Worm (Caenorhabditis elegans) whole organism, late embryonic: ENCODE measurements around the gene F32D1.7.

Source experiments
- C08G9.2 ChIP-seq: sonication (generic microtip); optimal IDR thresholded peaks from 2 replicates; lab custom pipeline; 2016; ENCODE audit warnings: mild to moderate bottlenecking, missing genetic modification characterization, moderate library complexity, missing compliant biosample characterization
- C38D4.7 ChIP-seq: fragments of 200-800 bp; sonication (Bioruptor generic); optimal IDR thresholded peaks from 2 replicates; lab custom pipeline; 2018; ENCODE audit warnings: mild to moderate bottlenecking, missing genetic modification characterization, moderate library complexity, missing compliant biosample characterization
- K02D7.2 ChIP-seq: sonication (generic microtip); optimal IDR thresholded peaks from 2 replicates; lab custom pipeline; 2017; ENCODE audit warnings: mild to moderate bottlenecking, missing genetic modification characterization, missing compliant biosample characterization
- K09A11.1 ChIP-seq: sonication (generic microtip); optimal IDR thresholded peaks from 2 replicates; lab custom pipeline; 2017; ENCODE audit warnings: antibody characterized with exemption, mild to moderate bottlenecking, missing genetic modification characterization, missing compliant biosample characterization; ENCODE audit not compliant: insufficient read depth
- Y22D7AL.16 ChIP-seq: sonication (generic microtip); optimal IDR thresholded peaks from 2 replicates; lab custom pipeline; 2016; ENCODE audit warnings: missing genetic modification characterization, missing compliant biosample characterization
- ahr-1 ChIP-seq: sonication (generic microtip); optimal IDR thresholded peaks from 2 replicates; lab custom pipeline; 2016; ENCODE audit warnings: missing genetic modification characterization, missing compliant biosample characterization
- ama-1 ChIP-seq: fragments of 150-350 bp; optimal IDR thresholded peaks from 2 replicates; lab custom pipeline; 2014
- ceh-19 ChIP-seq: fragments of 200-800 bp; sonication (Bioruptor generic); optimal IDR thresholded peaks from 2 replicates; lab custom pipeline; 2018; ENCODE audit warnings: mild to moderate bottlenecking, missing genetic modification characterization, missing compliant biosample characterization
- ceh-2 ChIP-seq: sonication (generic microtip); optimal IDR thresholded peaks from 2 replicates; lab custom pipeline; 2016; ENCODE audit warnings: missing genotype, missing genetic modification characterization, missing compliant biosample characterization
- ceh-22 ChIP-seq: sonication (generic microtip); optimal IDR thresholded peaks from 2 replicates; lab custom pipeline; 2017; ENCODE audit warnings: missing biosample characterization, missing genetic modification characterization
- ceh-30 ChIP-seq: fragments of 150-350 bp; optimal IDR thresholded peaks from 2 replicates; lab custom pipeline; 2014; ENCODE audit warnings: missing biosample characterization, missing genetic modification characterization
- ceh-31 ChIP-seq: sonication (generic microtip); optimal IDR thresholded peaks from 2 replicates; lab custom pipeline; 2016; ENCODE audit warnings: missing genetic modification characterization, missing compliant biosample characterization
- ceh-34 ChIP-seq: sonication (generic microtip); optimal IDR thresholded peaks from 2 replicates; lab custom pipeline; 2016; ENCODE audit warnings: mild to moderate bottlenecking, missing genetic modification characterization, missing compliant biosample characterization
- ceh-45 ChIP-seq: fragments of 200-800 bp; sonication (Bioruptor generic); IDR thresholded peaks from 2 replicates; pipeline ENCODE4 v1.3.6; 2022; ENCODE audit warnings: missing genetic modification reagents, missing genetic modification characterization, missing compliant biosample characterization
- che-1 ChIP-seq: sonication (generic microtip); optimal IDR thresholded peaks from 2 replicates; lab custom pipeline; 2016; ENCODE audit warnings: mild to moderate bottlenecking, missing genetic modification characterization, missing compliant biosample characterization
- dmd-4 ChIP-seq: sonication (generic microtip); optimal IDR thresholded peaks from 2 replicates; lab custom pipeline; 2016; ENCODE audit warnings: borderline replicate concordance, missing genetic modification characterization, missing compliant biosample characterization
- dve-1 ChIP-seq: sonication (generic microtip); optimal IDR thresholded peaks from 2 replicates; lab custom pipeline; 2017; ENCODE audit warnings: antibody characterized with exemption, mild to moderate bottlenecking, missing genetic modification characterization, missing compliant biosample characterization
- fax-1 ChIP-seq: sonication (generic microtip); optimal IDR thresholded peaks from 2 replicates; lab custom pipeline; 2016; ENCODE audit warnings: missing genotype, missing genetic modification characterization, missing compliant biosample characterization
- fkh-10 ChIP-seq: fragments of 150-350 bp; optimal IDR thresholded peaks from 2 replicates; lab custom pipeline; 2014; ENCODE audit warnings: missing biosample characterization, missing genetic modification reagents, missing genetic modification characterization
- fkh-6 ChIP-seq: sonication (generic microtip); optimal IDR thresholded peaks from 2 replicates; lab custom pipeline; 2016; ENCODE audit warnings: missing genetic modification characterization, missing compliant biosample characterization
- hlh-13 ChIP-seq: fragments of 200-800 bp; sonication (Bioruptor generic); optimal IDR thresholded peaks from 2 replicates; lab custom pipeline; 2018; ENCODE audit warnings: mild to moderate bottlenecking, missing genetic modification characterization, missing compliant biosample characterization
- hlh-15 ChIP-seq: sonication (generic microtip); optimal IDR thresholded peaks from 2 replicates; lab custom pipeline; 2016; ENCODE audit warnings: missing genetic modification characterization, missing compliant biosample characterization
- hlh-8 ChIP-seq: sonication (generic microtip); optimal IDR thresholded peaks from 2 replicates; lab custom pipeline; 2016; ENCODE audit warnings: missing genotype, missing genetic modification characterization, missing compliant biosample characterization
- lin-11 ChIP-seq: fragments of 200-800 bp; sonication (Bioruptor generic); optimal IDR thresholded peaks from 2 replicates; lab custom pipeline; 2018; ENCODE audit warnings: mild to moderate bottlenecking, missing genetic modification characterization, missing compliant biosample characterization
- madf-2 ChIP-seq: sonication (generic microtip); optimal IDR thresholded peaks from 2 replicates; lab custom pipeline; 2017; ENCODE audit warnings: missing genetic modification characterization, missing compliant biosample characterization
- mec-3 ChIP-seq: sonication (generic microtip); optimal IDR thresholded peaks from 2 replicates; lab custom pipeline; 2016; ENCODE audit warnings: borderline replicate concordance, missing genetic modification characterization, missing compliant biosample characterization
- nfya-1 ChIP-seq: sonication (generic microtip); optimal IDR thresholded peaks from 2 replicates; lab custom pipeline; 2017; ENCODE audit warnings: missing genetic modification characterization, mild to moderate bottlenecking, missing compliant biosample characterization, antibody characterized with exemption, moderate library complexity
- odd-2 ChIP-seq: sonication (generic microtip); optimal IDR thresholded peaks from 2 replicates; lab custom pipeline; 2017; ENCODE audit warnings: antibody characterized with exemption, mild to moderate bottlenecking, missing genetic modification characterization, missing compliant biosample characterization
- pat-9 ChIP-seq: fragments of 200-800 bp; sonication (Bioruptor generic); optimal IDR thresholded peaks from 2 replicates; lab custom pipeline; 2018; ENCODE audit warnings: mild to moderate bottlenecking, missing genetic modification characterization, moderate library complexity, missing compliant biosample characterization
- pha-2 ChIP-seq: sonication (generic microtip); optimal IDR thresholded peaks from 2 replicates; lab custom pipeline; 2017; ENCODE audit warnings: mild to moderate bottlenecking, missing genetic modification characterization, missing compliant biosample characterization
- pha-4 ChIP-seq: fragments of 150-350 bp; optimal IDR thresholded peaks from 2 replicates; lab custom pipeline; 2018; ENCODE audit warnings: missing biosample characterization, missing genetic modification reagents, missing genetic modification characterization
- pqm-1 ChIP-seq: sonication (generic microtip); optimal IDR thresholded peaks from 2 replicates; lab custom pipeline; 2016; ENCODE audit warnings: missing genetic modification characterization, missing compliant biosample characterization
- sox-4 ChIP-seq: sonication (generic microtip); optimal IDR thresholded peaks from 2 replicates; lab custom pipeline; 2017; ENCODE audit warnings: mild to moderate bottlenecking, missing genetic modification characterization, inconsistent platforms, missing compliant biosample characterization
- tbx-7 ChIP-seq: sonication (generic microtip); optimal IDR thresholded peaks from 2 replicates; lab custom pipeline; 2016; ENCODE audit warnings: missing genotype, missing genetic modification characterization, missing compliant biosample characterization
- ttx-3 ChIP-seq: sonication (generic microtip); optimal IDR thresholded peaks from 2 replicates; lab custom pipeline; 2016; ENCODE audit warnings: missing genetic modification reagents, missing genetic modification characterization, missing compliant biosample characterization
- unc-3 ChIP-seq, 2 experiments: fragments of 200-800 bp in 1 of 2; sonication (Bioruptor generic) in 1 of 2; sonication (generic microtip) in 1 of 2; conservative IDR thresholded peaks in 1 of 2; optimal IDR thresholded peaks in 1 of 2; 2 replicates each; pipeline versions ENCODE4 v1.3.6 to Lab custom; 2016 to 2022; ENCODE audit warnings: missing compliant biosample characterization in 2 of 2, missing genetic modification characterization in 2 of 2, missing genetic modification reagents in 1 of 2
- ztf-16 ChIP-seq: sonication (generic microtip); optimal IDR thresholded peaks from 2 replicates; lab custom pipeline; 2017; ENCODE audit warnings: missing genetic modification characterization, missing compliant biosample characterization

F32D1.7 gene

DNA sequence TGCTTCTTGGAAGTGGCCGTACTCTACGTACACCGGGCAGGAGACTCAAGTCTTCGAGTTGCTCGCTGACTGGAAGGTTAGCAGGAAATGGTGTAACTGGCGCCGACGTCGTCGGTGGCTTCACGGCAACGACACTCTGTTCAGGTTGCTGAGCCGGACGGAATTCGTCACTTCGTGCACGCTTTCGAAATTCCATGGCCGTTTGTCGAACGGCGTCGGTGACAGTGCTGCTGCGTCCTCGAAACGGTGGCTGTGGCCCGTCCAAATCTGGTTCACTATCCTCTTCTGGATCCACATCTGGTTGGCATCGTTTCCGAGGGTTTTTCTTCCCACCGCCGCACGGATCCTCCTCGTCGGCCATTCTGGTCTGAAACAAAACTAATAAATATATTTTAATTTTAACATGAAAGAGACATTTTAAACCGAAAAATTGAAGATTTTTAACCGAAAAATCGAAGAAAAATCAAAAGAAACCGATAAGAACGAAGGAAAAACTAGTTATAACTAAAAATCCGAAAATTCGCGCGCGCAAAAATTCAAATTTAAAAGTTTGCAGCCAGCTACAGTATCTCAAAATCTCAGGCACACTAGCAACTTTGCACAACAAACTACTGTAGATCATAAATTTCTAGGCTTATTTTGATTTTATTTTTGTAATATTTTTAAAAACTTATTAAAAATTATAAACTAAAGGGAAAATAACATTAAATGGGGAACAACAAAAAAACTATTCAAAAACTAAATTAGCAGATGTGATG lies at the start of gene F32D1.7:
Gene F32D1.7, minus strand, starts transcription at position 367 of the 758 bp plus-strand sequence.
- TF ChIP-seq ceh-45 (GFP tag; lab: Robert Waterston, UW) (no peak), dve-1 (tag; lab: Kevin White, UChicago) (no peak), ceh-22 (tag; lab: Kevin White, UChicago) (no peak), ceh-30 (tag; lab: Kevin White, UChicago) (no peak)

DNA sequence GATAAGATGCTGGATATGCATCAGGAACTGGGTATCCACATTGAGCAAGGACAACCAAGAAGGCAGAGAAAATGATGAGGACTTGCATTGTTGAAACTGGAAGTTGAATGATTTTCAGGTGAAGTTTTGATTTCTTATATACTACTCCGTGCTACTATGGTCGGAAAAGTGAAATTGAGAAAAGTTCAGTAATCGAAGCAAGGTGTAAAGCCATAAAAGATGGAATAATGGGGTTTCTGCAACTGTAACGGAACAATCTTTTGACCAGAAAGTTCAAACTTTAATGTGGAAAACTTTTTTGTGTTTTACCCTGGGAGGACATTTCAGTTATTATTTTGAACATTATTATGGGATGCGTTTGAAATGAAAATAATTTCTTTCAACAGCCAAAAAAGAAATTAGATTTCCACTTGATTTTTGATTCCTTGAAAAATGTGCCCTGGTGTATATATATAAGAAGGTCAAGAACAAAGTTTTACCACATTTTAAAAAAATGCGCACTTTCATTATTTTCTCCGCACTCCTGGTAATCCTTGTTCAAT lies 48.0 kb upstream of the F32D1.7 start, which contains the start of the genes Y47D7A.9 and Y47D7A.19:
Gene Y47D7A.9, minus strand, starts transcription at position 101 of the 542 bp plus-strand sequence.
Gene Y47D7A.19, plus strand, starts transcription at position 492 of the 542 bp plus-strand sequence.
- TF ChIP-seq ahr-1 (no peak), fkh-10 (no peak), ceh-2 (no peak), ztf-16 (tag; lab: Kevin White, UChicago) (no peak), unc-3 (GFP tag; conservative IDR thresholded peaks at IDR 0.05; lab: Robert Waterston, UW) (no peak), unc-3 (tag; optimal IDR thresholded peaks at IDR 0.05; lab: Kevin White, UChicago) (no peak), pqm-1 (tag; lab: Kevin White, UChicago) (no peak), ama-1 (no peak)

- no peak for TF ChIP-seq Y22D7AL.16 (tag; lab: Kevin White, UChicago)
- no peak for TF ChIP-seq ceh-34 (tag; lab: Kevin White, UChicago)
- no peak for TF ChIP-seq pha-4 (tag; lab: Kevin White, UChicago)
- no peak for TF ChIP-seq ttx-3 (tag; lab: Kevin White, UChicago)
- TF ChIP-seq nfya-1: no peak
- TF ChIP-seq hlh-15: no peak
- no peak for TF ChIP-seq ceh-19 (GFP tag; lab: Kevin White, UChicago)
- TF ChIP-seq fax-1 (tag; lab: Kevin White, UChicago): no peak
- no peak for TF ChIP-seq ceh-45 (GFP tag; lab: Robert Waterston, UW)
- no peak for TF ChIP-seq C38D4.7 (GFP tag; lab: Kevin White, UChicago)
- no peak for TF ChIP-seq hlh-8 (tag; lab: Kevin White, UChicago)
- TF ChIP-seq tbx-7 (tag; lab: Kevin White, UChicago): no peak
- TF ChIP-seq fkh-6: no peak
Measured at ce11 chrV:4423087-4423486, 47.1 kb upstream of the F32D1.7 start.

- no peak for TF ChIP-seq fkh-10
- TF ChIP-seq unc-3 (GFP tag; conservative IDR thresholded peaks at IDR 0.05; lab: Robert Waterston, UW): no peak
- TF ChIP-seq unc-3 (tag; optimal IDR thresholded peaks at IDR 0.05; lab: Kevin White, UChicago): no peak
- TF ChIP-seq pat-9 (tag; lab: Kevin White, UChicago): no peak
- TF ChIP-seq lin-11 (tag; lab: Kevin White, UChicago): no peak
Measured at ce11 chrV:4422127-4422526, 46.2 kb upstream of the F32D1.7 start, which contains the start of gene skr-7. Gene skr-7 (plus strand): TSS chrV:4422427.

ce11 chrV:4421475-4421874 lies 45.5 kb upstream of the F32D1.7 start, which contains the start of gene skr-14:
Gene skr-14 (minus strand): TSS chrV:4421575.
- TF ChIP-seq ceh-34 (tag; lab: Kevin White, UChicago): no peak
- TF ChIP-seq C08G9.2 (tag; lab: Kevin White, UChicago): no peak
- TF ChIP-seq hlh-13: no peak
- no peak for TF ChIP-seq K02D7.2 (tag; lab: Kevin White, UChicago)
- no peak for TF ChIP-seq K09A11.1 (tag; lab: Kevin White, UChicago)
- no peak for TF ChIP-seq odd-2
- no peak for TF ChIP-seq nfya-1
- TF ChIP-seq madf-2 (tag; lab: Kevin White, UChicago): no peak
- no peak for TF ChIP-seq mec-3 (tag; lab: Kevin White, UChicago)
- TF ChIP-seq sox-4 (tag; lab: Kevin White, UChicago): no peak
- TF ChIP-seq dmd-4 (tag; lab: Kevin White, UChicago): no peak
- TF ChIP-seq hlh-8 (tag; lab: Kevin White, UChicago): no peak
- TF ChIP-seq pha-2 (tag; lab: Kevin White, UChicago): no peak
- no peak for TF ChIP-seq lin-11 (tag; lab: Kevin White, UChicago)
- no peak for TF ChIP-seq che-1 (tag; lab: Kevin White, UChicago)
- TF ChIP-seq pqm-1 (tag; lab: Kevin White, UChicago): no peak
- TF ChIP-seq tbx-7 (tag; lab: Kevin White, UChicago): no peak
- no peak for TF ChIP-seq ceh-31 (tag; lab: Kevin White, UChicago)
